Worm (Caenorhabditis elegans) whole organism, midembryonic: Measurements from ENCODE around the gene srx-18.

ENCODE experiments used
- T22C8.4 ChIP-seq: fragments of 200-800 bp; sonication (Bioruptor generic); IDR thresholded peaks from 2 replicates; pipeline ENCODE4 v1.3.6; 2022; ENCODE audit warnings: missing genetic modification characterization, missing compliant biosample characterization
- flt-1 ChIP-seq: fragments of 200-800 bp; sonication (Bioruptor generic); IDR thresholded peaks from 2 replicates; pipeline ENCODE4 v1.3.6; 2022; ENCODE audit warnings: missing genetic modification characterization, missing compliant biosample characterization
- ref-1 ChIP-seq: fragments of 200-800 bp; sonication (Bioruptor generic); conservative IDR thresholded peaks from 2 replicates; pipeline ENCODE4 v1.3.6; 2022; ENCODE audit warnings: missing genetic modification reagents, missing genetic modification characterization, missing compliant biosample characterization
- tab-1 ChIP-seq: fragments of 200-800 bp; sonication (Bioruptor generic); IDR thresholded peaks from 2 replicates; pipeline ENCODE4 v1.3.6; 2022; ENCODE audit warnings: missing genetic modification characterization, missing compliant biosample characterization
- ztf-29 ChIP-seq: fragments of 200-800 bp; sonication (Bioruptor generic); IDR thresholded peaks from 2 replicates; pipeline ENCODE4 v1.3.6; 2022; ENCODE audit warnings: missing genetic modification reagents, missing genetic modification characterization, missing compliant biosample characterization

DNA sequence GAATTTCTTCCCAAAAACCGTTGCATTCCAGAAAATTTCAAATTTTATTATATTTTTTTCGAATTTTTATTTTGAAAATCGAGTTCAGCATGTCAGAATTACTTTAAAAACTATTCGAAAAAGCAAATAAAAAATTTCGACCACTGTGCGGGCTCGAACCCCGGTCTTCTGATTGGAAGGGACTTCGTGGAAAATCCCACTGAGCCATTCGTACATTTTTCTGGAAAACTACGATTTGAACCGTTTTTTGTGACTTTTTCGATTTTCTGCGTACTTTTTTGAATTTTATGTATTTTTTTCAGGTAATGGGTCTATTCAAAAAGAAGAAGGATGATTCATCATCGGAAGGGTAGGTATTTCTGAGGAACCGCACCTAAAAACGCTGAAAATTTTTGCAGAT is 43.1 kb downstream of the srx-18 start, which contains the start of gene pgp-9:
- TF ChIP-seq tab-1 (GFP tag; lab: Robert Waterston, UW) (no peak), flt-1 (GFP tag; lab: Robert Waterston, UW) (no peak), T22C8.4 (GFP tag; lab: Robert Waterston, UW) (no peak), ztf-29 (GFP tag; lab: Robert Waterston, UW) (no peak), ref-1 (GFP tag; lab: Robert Waterston, UW) (no peak)
